Fruit fly (Drosophila melanogaster) whole organism, prepupa: ENCODE data around the gene Cep135.

Experiments
- Blimp-1 ChIP-seq: fragments of 200-800 bp; sonication (Bioruptor generic); optimal IDR thresholded peaks from 3 replicates; lab custom pipeline; 2017; ENCODE audit warnings: missing biosample characterization, missing genetic modification characterization, mild to moderate bottlenecking, moderate library complexity, missing genetic modification reagents
- CG11294 ChIP-seq: fragments of 200-800 bp; sonication (Bioruptor generic); IDR thresholded peaks from 2 replicates; pipeline ENCODE4 v1.3.6; 2022; ENCODE audit warnings: missing biosample characterization, missing genetic modification characterization
- CG16779 ChIP-seq: fragments of 200-800 bp; sonication (Bioruptor generic); optimal IDR thresholded peaks from 3 replicates; lab custom pipeline; 2017; ENCODE audit warnings: missing biosample characterization, mild to moderate bottlenecking, missing genetic modification characterization
- CG34406 ChIP-seq: fragments of 200-800 bp; sonication (Bioruptor generic); optimal IDR thresholded peaks from 3 replicates; lab custom pipeline; 2016; ENCODE audit warnings: missing biosample characterization, missing genetic modification characterization
- CG6792 ChIP-seq: fragments of 200-800 bp; sonication (Bioruptor generic); optimal IDR thresholded peaks from 3 replicates; lab custom pipeline; 2016; ENCODE audit warnings: missing biosample characterization, missing genetic modification characterization
- CG6808 ChIP-seq: fragments of 200-800 bp; sonication (Bioruptor generic); optimal IDR thresholded peaks from 3 replicates; lab custom pipeline; 2017; ENCODE audit warnings: missing biosample characterization, missing genetic modification characterization, mild to moderate bottlenecking, moderate library complexity, missing genetic modification reagents
- CG7368 ChIP-seq: fragments of 200-800 bp; sonication (Bioruptor generic); optimal IDR thresholded peaks from 3 replicates; lab custom pipeline; 2016; ENCODE audit warnings: missing biosample characterization, missing genetic modification characterization
- Hr38 ChIP-seq: sonication (Bioruptor generic); optimal IDR thresholded peaks from 2 replicates; lab custom pipeline; 2016; ENCODE audit warnings: missing biosample characterization, missing genetic modification characterization
- Lpt ChIP-seq: fragments of 200-800 bp; sonication (Bioruptor generic); optimal IDR thresholded peaks from 3 replicates; lab custom pipeline; 2016; ENCODE audit warnings: missing biosample characterization, missing genetic modification characterization
- cyc ChIP-seq: fragments of 200-800 bp; sonication (Bioruptor generic); optimal IDR thresholded peaks from 3 replicates; lab custom pipeline; 2016; ENCODE audit warnings: missing biosample characterization, missing genetic modification characterization
- dac ChIP-seq: fragments of 200-800 bp; sonication (Bioruptor generic); optimal IDR thresholded peaks from 2 replicates; lab custom pipeline; 2017; ENCODE audit warnings: missing biosample characterization, mild to moderate bottlenecking, missing genetic modification characterization
- lz ChIP-seq: fragments of 200-800 bp; sonication (Bioruptor generic); optimal IDR thresholded peaks from 3 replicates; lab custom pipeline; 2016; ENCODE audit warnings: missing biosample characterization, missing genetic modification characterization

dm6 chr3L:15125717-15126116 lies 9.2 kb downstream of the Cep135 start:
- no peak for TF ChIP-seq Hr38 (GFP tag; lab: Kevin White, UChicago)
- TF ChIP-seq lz (GFP tag; lab: Kevin White, UChicago) = no peak
- no peak for TF ChIP-seq CG7368 (GFP tag; lab: Kevin White, UChicago)
- TF ChIP-seq cyc = no peak
- no peak for TF ChIP-seq CG16779 (tag; lab: Kevin White, UChicago)
- TF ChIP-seq Blimp-1 = no peak
- TF ChIP-seq CG34406 (GFP tag; lab: Kevin White, UChicago) = no peak
- TF ChIP-seq dac (GFP tag; lab: Kevin White, UChicago) = no peak
- TF ChIP-seq Lpt (GFP tag; lab: Kevin White, UChicago) = no peak
- TF ChIP-seq CG6792 (GFP tag; lab: Kevin White, UChicago) = no peak
- no peak for TF ChIP-seq CG6808 (GFP tag; lab: Kevin White, UChicago)
- no peak for TF ChIP-seq CG11294 (GFP tag; lab: Robert Waterston, UW)
